Fruit fly (Drosophila melanogaster) S2 (cell line): ENCODE measurements around the gene yellow-f.

ENCODE experiments used
- CG8478 ChIP-seq: fragments of >200 bp; optimal IDR thresholded peaks from 2 replicates; lab custom pipeline; 2018
- CTCF ChIP-seq, 2 experiments: fragments of >200 bp; optimal IDR thresholded peaks; 2 replicates each; lab custom pipeline; 2018

The yellow-f gene

DNA sequence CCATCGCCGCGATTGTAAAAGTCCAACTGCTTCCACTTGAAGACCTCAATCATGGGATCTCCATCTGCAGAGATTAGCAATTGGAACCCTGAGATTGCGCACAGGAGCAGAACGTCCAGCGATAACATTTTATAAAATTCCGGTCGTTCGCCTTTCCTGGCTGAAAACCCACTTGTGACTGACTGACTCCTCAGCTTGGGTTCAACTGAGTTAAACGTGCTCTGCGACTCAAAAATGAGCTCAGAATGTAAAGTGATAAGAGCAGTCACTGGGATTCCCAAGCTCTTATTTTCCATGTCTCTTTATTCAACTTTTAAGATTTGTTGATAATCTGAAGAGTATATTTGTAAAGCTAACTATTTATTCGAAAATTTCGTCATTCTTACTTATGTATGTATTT, at the start of gene yellow-f:
Gene yellow-f, minus strand, starts transcription at position 184 of the 400 bp plus-strand sequence.
- TF ChIP-seq CG8478 (lab: Kevin White, UChicago) (no peak), CTCF (optimal IDR thresholded peaks at IDR 0.05; lab: Kevin White, UChicago) (no peak)

DNA sequence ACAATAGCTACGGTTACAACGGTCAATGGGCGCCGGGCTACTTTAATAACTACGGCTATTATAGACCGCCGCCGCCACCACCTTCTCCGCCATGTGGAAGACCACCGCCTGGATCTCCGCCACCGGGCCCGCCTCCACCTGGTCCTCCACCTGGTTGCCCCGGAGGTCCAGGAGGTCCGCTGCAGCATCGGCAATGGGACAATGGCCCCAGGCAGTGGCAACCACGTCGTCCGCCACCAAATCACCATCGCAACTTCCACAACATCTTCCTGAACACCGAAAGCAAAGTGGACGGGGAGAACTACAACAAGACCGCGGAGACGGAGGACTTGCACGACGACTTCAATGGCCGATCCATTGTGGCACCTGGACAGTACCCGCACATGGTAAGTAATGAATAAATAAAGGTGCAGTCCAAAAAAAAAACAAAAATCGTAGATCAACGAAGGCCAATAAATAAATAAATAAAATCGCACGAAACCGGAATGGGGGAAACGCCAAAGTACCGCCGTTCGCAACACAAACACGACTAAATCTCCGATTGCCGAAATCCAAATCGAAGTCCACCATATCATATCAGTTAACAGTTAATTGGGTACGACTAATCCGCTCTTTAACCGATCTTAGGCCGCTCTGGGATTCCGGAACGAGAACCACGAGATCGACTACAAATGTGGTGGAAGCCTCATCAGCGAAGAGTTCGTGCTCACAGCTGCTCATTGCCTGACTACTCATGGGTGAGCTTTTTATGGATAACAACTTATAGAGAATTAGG, 49.4 kb upstream of the yellow-f start, which contains the start of gene snk:
Gene snk, minus strand, starts transcription at position 513 of the 775 bp plus-strand sequence.
- no peak for TF ChIP-seq CTCF (optimal IDR thresholded peaks at IDR 0.05; lab: Kevin White, UChicago)

DNA sequence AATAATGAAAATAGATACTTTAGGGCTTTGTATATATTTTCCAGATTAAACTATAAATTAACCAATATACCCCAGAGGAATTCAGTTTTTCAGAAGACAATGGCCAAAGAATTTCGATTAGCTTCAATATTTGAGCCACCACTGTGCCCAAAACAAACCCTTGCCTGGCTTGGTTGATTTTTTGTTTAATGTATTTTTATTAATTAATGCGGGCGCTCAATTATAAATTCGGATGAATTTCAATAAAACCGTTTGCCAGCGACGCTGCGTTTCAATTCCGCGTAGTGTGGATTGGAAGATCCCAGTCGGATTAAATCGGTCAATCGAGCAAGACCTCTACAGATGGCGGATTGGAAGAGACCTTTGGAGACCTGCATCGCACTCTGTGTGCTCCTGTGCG, 48.7 kb upstream of the yellow-f start, which contains the start of gene CG11670:
Gene CG11670, plus strand, starts transcription at position 301 of the 400 bp plus-strand sequence.
- TF ChIP-seq CTCF (optimal IDR thresholded peaks at IDR 0.05; lab: Kevin White, UChicago) (no peak), CG8478 (lab: Kevin White, UChicago) (no peak)

DNA sequence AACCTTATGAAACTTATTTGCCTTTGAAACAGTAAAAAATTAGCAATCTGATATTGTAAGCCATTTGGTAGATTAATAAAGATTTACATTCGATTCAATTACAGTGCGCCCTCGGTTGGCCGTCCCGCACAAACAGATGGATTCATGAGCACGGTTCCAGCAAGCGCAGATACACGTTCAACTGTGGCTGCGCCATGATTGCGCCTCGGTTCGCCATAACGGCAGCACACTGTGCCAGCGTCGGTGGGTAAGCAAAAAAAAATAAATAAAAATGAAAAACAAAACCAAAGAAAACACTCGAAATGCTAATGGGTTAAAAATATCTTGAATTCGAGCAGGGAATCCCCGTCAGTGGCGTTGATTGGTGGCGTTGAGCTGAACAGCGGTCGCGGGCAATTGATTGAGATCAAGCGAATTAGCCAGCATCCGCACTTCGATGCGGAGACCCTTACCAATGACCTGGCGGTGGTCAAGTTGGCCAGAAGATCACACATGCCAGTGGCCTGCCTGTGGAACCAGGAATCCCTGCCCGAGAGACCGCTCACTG, 46.1 kb upstream of the yellow-f start:
- TF ChIP-seq CTCF (optimal IDR thresholded peaks at IDR 0.05; lab: Kevin White, UChicago) (no peak), CG8478 (lab: Kevin White, UChicago) (no peak)

DNA sequence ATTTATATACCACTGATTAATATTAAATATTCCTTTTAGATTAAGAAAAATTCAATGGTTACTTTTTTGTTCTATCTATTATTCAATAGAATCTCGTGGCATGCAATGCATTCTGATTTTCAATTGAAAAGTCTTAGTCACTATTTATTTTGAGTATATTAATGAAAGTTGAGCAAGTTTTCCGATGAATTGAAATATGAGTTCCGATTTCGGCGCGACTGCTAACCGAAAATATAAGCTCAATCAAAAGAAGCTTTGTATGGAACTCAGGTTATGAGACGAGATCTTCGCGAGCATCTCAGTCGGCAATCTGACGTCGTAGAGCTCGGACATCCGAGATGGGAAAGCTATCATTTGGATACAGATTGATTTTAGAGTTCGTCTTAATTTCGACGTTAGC, 45.1 kb upstream of the yellow-f start, which contains the start of gene CG11668:
Gene CG11668, plus strand, starts transcription at position 301 of the 400 bp plus-strand sequence.
- TF ChIP-seq CTCF (optimal IDR thresholded peaks at IDR 0.05; lab: Kevin White, UChicago) (no peak), CG8478 (lab: Kevin White, UChicago) (no peak)

DNA sequence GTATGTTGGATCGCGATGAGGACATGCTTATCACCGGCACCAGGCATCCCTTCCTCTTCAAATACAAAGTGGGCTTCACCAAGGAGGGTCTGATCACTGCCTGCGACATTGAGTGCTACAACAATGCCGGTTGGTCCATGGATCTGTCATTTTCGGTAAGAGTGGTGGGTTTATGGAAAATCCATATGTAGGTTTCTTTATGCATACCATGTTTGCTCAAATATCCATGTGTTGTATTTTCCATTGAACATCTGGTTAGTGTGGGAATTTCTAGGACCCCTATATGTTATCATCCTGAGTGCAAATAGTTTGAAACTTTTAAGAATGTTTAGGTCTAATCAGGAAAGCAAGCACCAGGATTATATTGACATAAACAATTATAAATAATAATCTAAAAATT, 43.1 kb upstream of the yellow-f start:
- no peak for TF ChIP-seq CTCF (optimal IDR thresholded peaks at IDR 0.05; lab: Kevin White, UChicago)
- no peak for TF ChIP-seq CG8478 (lab: Kevin White, UChicago)

DNA sequence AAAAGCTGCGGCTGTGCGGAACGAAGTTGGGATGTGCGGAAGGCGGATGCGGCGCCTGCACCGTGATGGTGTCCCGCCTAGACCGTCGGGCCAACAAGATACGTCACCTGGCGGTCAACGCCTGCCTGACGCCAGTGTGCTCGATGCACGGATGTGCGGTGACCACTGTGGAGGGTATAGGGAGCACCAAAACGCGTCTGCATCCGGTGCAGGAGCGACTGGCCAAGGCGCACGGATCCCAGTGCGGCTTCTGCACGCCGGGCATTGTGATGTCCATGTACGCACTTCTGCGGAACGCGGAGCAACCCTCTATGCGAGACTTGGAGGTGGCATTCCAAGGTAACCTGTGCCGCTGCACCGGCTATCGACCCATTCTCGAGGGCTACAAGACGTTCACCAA, 40.7 kb upstream of the yellow-f start:
- TF ChIP-seq CTCF (optimal IDR thresholded peaks at IDR 0.05; lab: Kevin White, UChicago) (no peak), CG8478 (lab: Kevin White, UChicago) (no peak)

DNA sequence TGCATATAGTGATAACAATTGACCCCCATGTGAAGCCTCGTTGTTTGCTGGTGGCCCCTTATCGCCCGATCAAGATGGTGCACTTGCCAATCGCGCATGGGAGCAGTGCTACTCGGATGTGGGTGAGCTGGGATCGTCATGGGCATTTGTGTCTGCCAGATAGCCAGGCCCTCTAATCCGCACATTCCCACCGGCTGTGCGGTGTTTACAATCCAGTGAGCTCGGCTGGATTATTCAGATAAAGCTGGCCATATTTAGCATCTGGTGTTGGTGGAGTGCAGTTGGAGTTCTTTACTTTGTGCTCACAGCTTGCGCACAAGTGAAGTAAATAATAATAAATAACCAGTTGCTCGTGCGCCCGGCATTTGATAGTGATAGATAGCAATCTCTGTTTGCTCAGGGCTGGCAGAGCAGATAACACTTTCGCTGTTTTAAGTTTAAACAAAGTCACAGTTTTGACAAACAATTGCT, 40.0 kb upstream of the yellow-f start:
- TF ChIP-seq CG8478 (lab: Kevin White, UChicago), result no peak
- TF ChIP-seq CTCF (optimal IDR thresholded peaks at IDR 0.05; lab: Kevin White, UChicago), result no peak

DNA sequence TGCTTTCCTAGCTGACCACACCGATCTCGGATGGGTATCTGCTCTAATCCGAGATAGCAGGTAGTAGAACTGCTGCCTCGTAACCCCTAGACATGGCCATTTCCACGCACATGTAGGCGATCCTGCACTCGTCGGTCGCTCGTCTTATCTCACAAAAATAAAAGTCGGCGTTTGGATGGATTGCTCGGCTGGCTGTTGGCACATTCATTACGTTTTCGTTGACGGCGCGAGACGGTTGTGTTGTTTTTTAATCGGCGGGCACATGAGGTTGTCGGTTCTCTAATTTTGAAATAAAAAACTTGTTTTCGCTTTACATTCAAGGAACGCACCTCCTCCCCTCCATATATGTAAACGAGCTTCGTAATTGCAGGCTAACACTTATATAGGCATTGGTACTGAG, 39.3 kb upstream of the yellow-f start, which contains the start of gene ry:
Gene ry, plus strand, starts transcription at position 206 of the 400 bp plus-strand sequence.
- TF ChIP-seq CG8478 (lab: Kevin White, UChicago) (no peak), CTCF (optimal IDR thresholded peaks at IDR 0.05; lab: Kevin White, UChicago) (no peak)

DNA sequence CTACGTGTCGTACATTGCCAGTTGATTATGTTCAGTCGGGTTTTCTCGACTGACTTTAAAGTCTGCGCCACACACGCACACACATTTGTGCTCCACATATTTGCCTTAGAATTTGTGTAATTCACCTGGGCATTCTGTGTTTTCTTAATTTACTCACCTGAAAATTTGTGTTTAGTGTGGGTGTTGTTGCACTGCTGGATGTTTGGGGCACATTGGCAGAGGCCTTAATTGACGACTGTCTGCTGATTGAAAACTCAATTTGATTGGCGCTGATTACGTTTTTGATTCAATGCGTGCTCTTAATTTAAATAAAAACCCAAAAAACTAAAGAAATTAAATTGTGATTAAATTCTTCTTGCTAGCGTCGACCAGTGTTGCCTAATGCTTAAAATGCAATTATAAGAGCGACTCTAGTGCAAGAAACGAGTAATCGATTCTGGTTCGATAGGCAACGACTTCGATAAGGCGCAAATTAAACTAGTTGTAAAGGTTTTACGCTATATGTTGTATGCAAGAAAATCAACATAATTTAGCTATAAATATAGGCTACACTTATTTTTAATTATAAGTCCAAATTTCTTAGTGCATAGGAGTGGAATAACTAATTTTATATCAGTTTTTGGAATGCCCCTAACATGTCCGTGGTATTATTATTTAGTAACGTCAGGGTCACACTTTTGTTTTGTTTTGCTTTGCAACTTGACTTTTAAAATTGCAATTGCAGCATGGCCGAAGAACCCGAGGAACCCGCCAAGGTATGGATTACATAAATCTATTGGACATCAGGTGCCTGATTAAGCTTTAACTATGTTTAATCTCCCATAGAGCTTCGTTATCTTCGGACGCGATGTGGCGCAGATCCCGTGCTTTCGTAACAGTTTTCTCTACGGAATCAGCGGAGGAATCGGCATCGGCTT, 37.5 kb upstream of the yellow-f start, which contains the start of the genes CG46281 and CG46280:
Gene CG46281, minus strand, starts transcription at position 51 of the 917 bp plus-strand sequence.
Gene CG46280, minus strand, starts transcription at position 403 of the 917 bp plus-strand sequence.
- TF ChIP-seq CTCF (optimal IDR thresholded peaks at IDR 0.05; lab: Kevin White, UChicago), result no peak
- no peak for TF ChIP-seq CG8478 (lab: Kevin White, UChicago)

DNA sequence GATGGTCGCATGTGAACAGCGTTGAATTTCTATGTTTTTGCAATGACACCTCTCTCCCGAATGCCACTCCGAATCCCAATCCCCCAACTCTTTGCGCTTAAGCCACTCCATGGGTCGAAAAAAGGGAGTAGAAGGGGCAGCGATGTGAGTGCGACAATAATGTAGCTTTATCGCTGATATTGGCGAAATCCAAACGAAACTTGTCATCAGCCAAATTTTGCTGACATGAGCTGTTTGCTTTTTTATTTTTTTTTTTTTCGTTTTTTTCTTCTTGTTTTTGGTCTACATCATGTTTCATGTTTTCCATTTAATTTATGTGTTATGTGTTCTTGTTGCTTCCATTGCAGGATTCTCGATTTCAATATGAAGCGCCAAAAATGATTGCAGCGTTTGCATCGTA, 26.0 kb upstream of the yellow-f start:
- TF ChIP-seq CTCF (optimal IDR thresholded peaks at IDR 0.05; lab: Kevin White, UChicago), result no peak
- no peak for TF ChIP-seq CG8478 (lab: Kevin White, UChicago)

DNA sequence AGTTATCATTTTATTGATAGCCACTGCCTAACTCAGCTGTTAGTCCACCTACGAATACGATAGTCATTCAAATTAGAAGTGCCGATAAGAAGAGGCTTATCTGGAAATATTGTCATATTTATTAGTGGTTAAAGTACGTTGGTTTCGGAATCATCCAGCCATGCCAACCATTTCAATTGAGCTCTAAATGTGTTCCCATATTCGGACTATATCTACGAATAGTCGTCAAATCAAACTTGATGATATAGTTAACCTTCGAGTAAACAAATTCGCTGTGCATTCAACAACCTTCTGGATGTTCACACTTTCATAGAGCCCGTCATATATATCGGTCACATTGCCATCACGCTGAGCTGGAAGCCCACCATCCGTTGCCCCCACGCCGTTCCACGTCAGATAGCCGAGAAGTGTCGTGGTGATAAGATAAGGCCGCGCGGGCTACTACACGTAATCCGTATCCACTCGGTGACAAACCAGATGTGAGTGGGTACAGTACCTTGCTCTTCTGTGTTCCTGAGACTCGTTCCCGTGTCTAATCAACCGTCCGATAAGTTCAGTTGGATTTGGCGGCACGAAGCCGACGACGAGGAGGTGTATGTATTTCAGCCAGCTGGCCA, 25.4 kb upstream of the yellow-f start:
- TF ChIP-seq CTCF (optimal IDR thresholded peaks at IDR 0.05; lab: Kevin White, UChicago), result no peak
- TF ChIP-seq CG8478 (lab: Kevin White, UChicago), result no peak

DNA sequence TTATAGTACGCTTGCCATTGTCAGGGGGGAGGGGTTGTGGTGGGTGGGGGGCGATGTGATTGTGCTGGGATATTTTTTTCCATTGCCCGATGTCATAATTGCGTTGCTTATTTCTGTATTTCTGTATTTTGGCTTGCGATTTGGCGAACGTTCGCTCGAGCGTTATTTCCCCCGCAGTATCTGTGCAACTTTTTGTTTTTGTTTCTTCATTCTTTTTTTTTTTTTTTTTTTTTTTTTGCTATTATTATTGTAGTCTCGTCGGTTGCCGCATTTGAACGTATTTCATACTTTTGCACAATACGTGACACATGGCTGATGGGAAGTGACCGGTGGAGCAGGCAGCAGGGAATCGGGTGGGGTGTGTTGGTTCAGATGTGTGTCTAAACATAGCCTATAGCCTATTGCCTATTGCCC, 24.6 kb upstream of the yellow-f start:
- TF ChIP-seq CG8478 (lab: Kevin White, UChicago) (no peak), CTCF (optimal IDR thresholded peaks at IDR 0.05; lab: Kevin White, UChicago) (no peak)
